Fruit fly (Drosophila melanogaster) whole organism, embryonic: ENCODE results near the gene COX7AL2.

Experiments
- Atf6 ChIP-seq: fragments of 200-800 bp; sonication (Bioruptor generic); IDR thresholded peaks from 2 replicates; pipeline ENCODE4 v1.3.6; 2022; ENCODE audit warnings: missing biosample characterization, missing genetic modification characterization
- CG10321 ChIP-seq: fragments of 200-800 bp; sonication (Bioruptor generic); IDR thresholded peaks from 2 replicates; pipeline ENCODE4 v1.3.6; 2022; ENCODE audit warnings: missing biosample characterization, missing genetic modification characterization
- CG10959 ChIP-seq: fragments of 200-800 bp; sonication (Bioruptor generic); IDR thresholded peaks from 2 replicates; pipeline ENCODE4 v1.3.6; 2022; ENCODE audit warnings: missing biosample characterization, missing genetic modification characterization
- CG13123 ChIP-seq: fragments of 200-800 bp; sonication (Bioruptor generic); optimal IDR thresholded peaks from 2 replicates; lab custom pipeline; 2016; ENCODE audit warnings: missing biosample characterization, missing genetic modification characterization
- CG13775 ChIP-seq: fragments of 200-800 bp; sonication (Bioruptor generic); optimal IDR thresholded peaks from 3 replicates; lab custom pipeline; 2017; ENCODE audit warnings: missing biosample characterization, mild to moderate bottlenecking, missing genetic modification characterization
- CG17829 ChIP-seq: fragments of 200-800 bp; optimal IDR thresholded peaks from 2 replicates; lab custom pipeline; 2019; ENCODE audit warnings: missing biosample characterization, mild to moderate bottlenecking, missing genetic modification characterization, moderate library complexity
- CG2678 ChIP-seq: fragments of 200-800 bp; sonication (Bioruptor generic); optimal IDR thresholded peaks from 3 replicates; lab custom pipeline; 2019; ENCODE audit warnings: missing biosample characterization, mild to moderate bottlenecking, missing genetic modification characterization, moderate library complexity
- CG2875 ChIP-seq: fragments of 200-800 bp; sonication (Bioruptor generic); optimal IDR thresholded peaks from 2 replicates; lab custom pipeline; 2017; ENCODE audit warnings: missing biosample characterization, mild to moderate bottlenecking, missing genetic modification characterization, missing genetic modification reagents
- CG34422 ChIP-seq: fragments of 200-800 bp; sonication (Bioruptor generic); IDR thresholded peaks from 3 replicates; pipeline ENCODE4 v1.3.6; 2022; ENCODE audit warnings: missing biosample characterization, missing genetic modification characterization
- CG6854 ChIP-seq: fragments of 200-800 bp; sonication (Bioruptor generic); optimal IDR thresholded peaks from 3 replicates; lab custom pipeline; 2017; ENCODE audit warnings: missing biosample characterization, mild to moderate bottlenecking, missing genetic modification characterization
- CG7786 ChIP-seq: fragments of 200-800 bp; sonication (Bioruptor generic); optimal IDR thresholded peaks from 2 replicates; lab custom pipeline; 2016; ENCODE audit warnings: missing biosample characterization, missing genetic modification characterization
- CG8388 ChIP-seq: fragments of 200-800 bp; sonication (Bioruptor generic); optimal IDR thresholded peaks from 2 replicates; lab custom pipeline; 2019; ENCODE audit warnings: missing biosample characterization, mild to moderate bottlenecking, missing genetic modification characterization, moderate library complexity
- Ets97D ChIP-seq: fragments of 200-800 bp; sonication (Bioruptor generic); optimal IDR thresholded peaks from 3 replicates; lab custom pipeline; 2016; ENCODE audit warnings: missing biosample characterization, missing genetic modification characterization
- Fer3 ChIP-seq: fragments of 200-800 bp; sonication (Bioruptor generic); optimal IDR thresholded peaks from 2 replicates; lab custom pipeline; 2018; ENCODE audit warnings: missing biosample characterization, mild to moderate bottlenecking, missing genetic modification characterization, moderate library complexity
- HLH3B ChIP-seq: fragments of 200-800 bp; sonication (Bioruptor generic); IDR thresholded peaks from 2 replicates; pipeline ENCODE4 v1.3.6; 2022; ENCODE audit warnings: missing biosample characterization, missing genetic modification characterization
- Lim3 ChIP-seq: fragments of 200-800 bp; sonication (Bioruptor generic); IDR thresholded peaks from 2 replicates; pipeline ENCODE4 v1.3.6; 2022; ENCODE audit warnings: missing biosample characterization, missing genetic modification characterization
- MBD-R2 ChIP-seq: fragments of 200-800 bp; sonication (Bioruptor generic); IDR thresholded peaks from 2 replicates; pipeline ENCODE4 v1.3.6; 2022; ENCODE audit warnings: missing biosample characterization, missing genetic modification characterization
- MESR4 ChIP-seq: fragments of 200-800 bp; sonication (Bioruptor generic); optimal IDR thresholded peaks from 2 replicates; lab custom pipeline; 2018; ENCODE audit warnings: missing biosample characterization, mild to moderate bottlenecking, missing genetic modification characterization, moderate library complexity
- NfI ChIP-seq: fragments of 200-800 bp; sonication (Bioruptor generic); optimal IDR thresholded peaks from 3 replicates; lab custom pipeline; 2018; ENCODE audit warnings: missing biosample characterization, mild to moderate bottlenecking, missing genetic modification characterization, moderate library complexity
- Scr ChIP-seq: fragments of 200-800 bp; sonication (Bioruptor generic); IDR thresholded peaks from 2 replicates; pipeline ENCODE4 v1.3.6; 2022; ENCODE audit warnings: missing biosample characterization, missing genetic modification characterization; ENCODE audit not compliant: partially characterized antibody
- Stat92E ChIP-seq, 3 experiments: fragments of >200 bp in 2 of 3; fragments of 200-800 bp in 1 of 3; sonication (Bioruptor generic) in 1 of 3; optimal IDR thresholded peaks; 2 replicates each; lab custom pipeline; 2017 to 2019; ENCODE audit warnings: missing biosample characterization in 3 of 3, missing genetic modification characterization in 3 of 3, mild to moderate bottlenecking in 1 of 3, moderate library complexity in 1 of 3
- YL-1 ChIP-seq: fragments of 200-800 bp; sonication (Bioruptor generic); optimal IDR thresholded peaks from 3 replicates; lab custom pipeline; 2017; ENCODE audit warnings: missing biosample characterization, mild to moderate bottlenecking, missing genetic modification characterization
- al ChIP-seq: fragments of 200-800 bp; sonication (Bioruptor generic); IDR thresholded peaks from 2 replicates; pipeline ENCODE4 v1.3.6; 2022; ENCODE audit warnings: missing biosample characterization, missing genetic modification characterization
- ash1 ChIP-seq: fragments of 200-800 bp; sonication (Bioruptor generic); optimal IDR thresholded peaks from 2 replicates; lab custom pipeline; 2018; ENCODE audit warnings: missing biosample characterization, mild to moderate bottlenecking, missing genetic modification characterization
- ato ChIP-seq: fragments of 200-800 bp; sonication (Bioruptor generic); IDR thresholded peaks from 2 replicates; pipeline ENCODE4 v1.3.6; 2022; ENCODE audit warnings: missing biosample characterization, missing genetic modification characterization; ENCODE audit not compliant: partially characterized antibody
- bab2 ChIP-seq: fragments of 200-800 bp; sonication (Bioruptor generic); optimal IDR thresholded peaks from 2 replicates; lab custom pipeline; 2016; ENCODE audit warnings: missing biosample characterization, missing genetic modification characterization
- grau ChIP-seq: fragments of 200-800 bp; optimal IDR thresholded peaks from 3 replicates; lab custom pipeline; 2019; ENCODE audit warnings: missing biosample characterization, mild to moderate bottlenecking, missing genetic modification characterization, moderate library complexity
- luna ChIP-seq: fragments of 200-800 bp; sonication (Bioruptor generic); optimal IDR thresholded peaks from 2 replicates; lab custom pipeline; 2016; ENCODE audit warnings: missing biosample characterization, missing genetic modification characterization
- mirr ChIP-seq: fragments of 200-800 bp; sonication (Bioruptor generic); optimal IDR thresholded peaks from 3 replicates; lab custom pipeline; 2018; ENCODE audit warnings: missing biosample characterization, mild to moderate bottlenecking, missing genetic modification characterization
- nau ChIP-seq: fragments of 200-800 bp; sonication (Bioruptor generic); optimal IDR thresholded peaks from 3 replicates; lab custom pipeline; 2017; ENCODE audit warnings: missing biosample characterization, mild to moderate bottlenecking, missing genetic modification characterization, missing genetic modification reagents
- pnt ChIP-seq: fragments of 200-800 bp; sonication (Bioruptor generic); optimal IDR thresholded peaks from 3 replicates; lab custom pipeline; 2016; ENCODE audit warnings: missing biosample characterization, missing genetic modification characterization
- pzg ChIP-seq: fragments of 200-800 bp; sonication (Bioruptor generic); optimal IDR thresholded peaks from 3 replicates; lab custom pipeline; 2018; ENCODE audit warnings: missing biosample characterization, mild to moderate bottlenecking, missing genetic modification characterization, moderate library complexity
- run ChIP-seq: fragments of 200-800 bp; sonication (Bioruptor generic); optimal IDR thresholded peaks from 3 replicates; lab custom pipeline; 2018; ENCODE audit warnings: missing biosample characterization, mild to moderate bottlenecking, missing genetic modification characterization
- scrt ChIP-seq: fragments of 200-800 bp; sonication (Bioruptor generic); optimal IDR thresholded peaks from 2 replicates; lab custom pipeline; 2018; ENCODE audit warnings: missing biosample characterization, mild to moderate bottlenecking, missing genetic modification characterization, moderate library complexity
- sim ChIP-seq: fragments of 200-800 bp; sonication (Bioruptor generic); IDR thresholded peaks from 2 replicates; pipeline ENCODE4 v1.3.6; 2022; ENCODE audit warnings: missing biosample characterization, missing genetic modification characterization
- so ChIP-seq: fragments of 200-800 bp; sonication (Bioruptor generic); IDR thresholded peaks from 3 replicates; pipeline ENCODE4 v1.3.6; 2022; ENCODE audit warnings: missing biosample characterization, missing genetic modification characterization
- stc ChIP-seq: fragments of 200-800 bp; sonication (Bioruptor generic); IDR thresholded peaks from 2 replicates; pipeline ENCODE4 v1.3.6; 2022; ENCODE audit warnings: missing biosample characterization, missing genetic modification characterization
- tna ChIP-seq: fragments of 200-800 bp; sonication (Bioruptor generic); IDR thresholded peaks from 2 replicates; pipeline ENCODE4 v1.3.6; 2022; ENCODE audit warnings: missing biosample characterization, missing genetic modification characterization; ENCODE audit not compliant: partially characterized antibody
- tx ChIP-seq: fragments of 200-800 bp; sonication (Bioruptor generic); optimal IDR thresholded peaks from 2 replicates; lab custom pipeline; 2016; ENCODE audit warnings: missing biosample characterization, missing genetic modification characterization
- yki ChIP-seq: fragments of >200 bp; optimal IDR thresholded peaks from 3 replicates; lab custom pipeline; 2018

Gene COX7AL2

DNA sequence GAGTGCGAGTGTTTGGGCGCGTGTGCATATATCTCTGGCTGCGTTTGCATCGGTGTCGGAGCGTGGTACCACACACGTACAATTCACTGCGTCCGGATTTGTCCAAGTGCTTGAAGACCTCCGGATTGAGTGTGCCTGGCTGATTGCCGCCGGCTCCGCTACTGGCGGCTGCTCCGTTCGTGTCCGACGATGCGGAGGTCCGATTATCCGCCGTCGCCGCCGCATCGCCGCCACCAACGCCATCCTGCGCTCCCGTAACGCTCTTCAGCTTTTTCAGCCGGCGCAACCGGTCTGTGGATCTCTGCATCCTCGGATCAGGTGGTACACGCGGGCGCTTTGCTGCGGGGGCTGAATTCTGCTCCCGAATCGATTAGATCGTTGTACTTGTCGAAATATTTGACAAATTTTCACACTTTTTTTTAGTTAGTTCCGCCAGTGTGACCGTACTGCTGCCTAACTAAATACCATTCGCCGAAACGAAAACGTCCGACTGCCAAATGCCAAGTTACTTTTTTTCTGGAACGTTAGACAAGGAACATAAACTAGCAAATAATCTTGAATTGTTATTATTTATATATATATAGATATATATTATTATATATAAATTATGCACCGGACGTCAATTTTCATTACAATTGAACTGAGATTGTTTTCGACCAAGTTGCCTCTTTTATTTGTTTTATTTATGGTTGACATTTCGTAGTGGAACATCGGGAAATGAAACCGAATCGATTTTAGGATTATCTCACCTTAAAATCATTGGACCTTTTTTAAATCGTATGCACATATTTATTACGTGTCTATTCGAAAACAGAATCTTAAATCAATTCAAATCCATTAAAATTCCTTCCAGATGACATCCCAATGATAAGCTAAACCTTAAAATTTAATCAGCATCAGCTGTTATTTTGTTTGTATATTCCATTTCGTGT lies 52.7 kb downstream of the COX7AL2 start, which contains the start of gene tho2 (continued):
- no peak for TF ChIP-seq CG2678
- TF ChIP-seq pzg (GFP tag; lab: Kevin White, UChicago) = peak; percentile 45
- no peak for TF ChIP-seq CG13123 (GFP tag; lab: Kevin White, UChicago)
- TF ChIP-seq MBD-R2 (GFP tag; lab: Robert Waterston, UW) = peak; percentile 61; the same call in 1 of the 2 replicates
- no peak for TF ChIP-seq pnt (GFP tag; lab: Kevin White, UChicago)
- TF ChIP-seq al (GFP tag; lab: Robert Waterston, UW) = no peak
- no peak for TF ChIP-seq CG2875 (GFP tag; lab: Kevin White, UChicago)
- TF ChIP-seq Lim3 (GFP tag; lab: Robert Waterston, UW) = no peak
- no peak for TF ChIP-seq Stat92E (GFP tag; optimal IDR thresholded peaks at IDR 0.05; lab: Kevin White, UChicago)
- TF ChIP-seq ato (GFP tag; lab: Robert Waterston, UW) = no peak
- no peak for TF ChIP-seq yki (lab: Kevin White, UChicago)
- TF ChIP-seq nau = no peak
- no peak for TF ChIP-seq run
- no peak for TF ChIP-seq bab2 (GFP tag; lab: Kevin White, UChicago)
- no peak for TF ChIP-seq ash1 (GFP tag; lab: Kevin White, UChicago)
- TF ChIP-seq stc (GFP tag; lab: Robert Waterston, UW) = no peak
- TF ChIP-seq scrt (GFP tag; lab: Kevin White, UChicago) = no peak
- peak; percentile 61 for TF ChIP-seq YL-1 (GFP tag; lab: Kevin White, UChicago)
- peak; percentile 28 for TF ChIP-seq CG17829
- no peak for TF ChIP-seq CG7786
- TF ChIP-seq CG13775 = peak; percentile 11
- no peak for TF ChIP-seq mirr (GFP tag; lab: Kevin White, UChicago)
- no peak for TF ChIP-seq CG6854 (GFP tag; lab: Kevin White, UChicago)
- TF ChIP-seq CG10321 = 0 out of 2 replicates have a peak, but pooled peaks have one; percentile 23
- no peak for TF ChIP-seq CG10959 (GFP tag; lab: Robert Waterston, UW)
- TF ChIP-seq so (GFP tag; lab: Robert Waterston, UW) = no peak
- peak; percentile 40; the same call in 1 of the 2 replicates for TF ChIP-seq Scr (GFP tag; lab: Robert Waterston, UW)
- TF ChIP-seq Atf6 (GFP tag; lab: Robert Waterston, UW) = 0 out of 2 replicates have a peak, but pooled peaks have one; percentile 27
- TF ChIP-seq MESR4 (GFP tag; lab: Kevin White, UChicago) = peak; percentile 78
- no peak for TF ChIP-seq HLH3B
- no peak for TF ChIP-seq NfI (GFP tag; lab: Kevin White, UChicago)
- no peak for TF ChIP-seq tna (GFP tag; lab: Robert Waterston, UW)
- TF ChIP-seq sim (GFP tag; lab: Robert Waterston, UW) = no peak
- TF ChIP-seq CG8388 (GFP tag; lab: Kevin White, UChicago) = no peak
- no peak for TF ChIP-seq Fer3
- TF ChIP-seq luna (GFP tag; lab: Kevin White, UChicago) = no peak
- TF ChIP-seq Ets97D (GFP tag; lab: Kevin White, UChicago) = no peak
- TF ChIP-seq grau (tag; lab: Kevin White, UChicago) = no peak
- no peak for TF ChIP-seq tx (GFP tag; lab: Kevin White, UChicago)
- TF ChIP-seq CG34422 (GFP tag; lab: Robert Waterston, UW) = peak; percentile 51; the same call in 1 of the 3 replicates
- TF ChIP-seq, all 482 proteins: peak for 36
